Worm (Caenorhabditis elegans) whole organism, L3 larva: ENCODE data around the gene F14F9.5.

Experiments used
- egl-27 ChIP-seq: sonication (generic microtip); optimal IDR thresholded peaks from 4 replicates; lab custom pipeline; 2017; ENCODE audit warnings: missing biosample characterization, missing genetic modification reagents, missing genetic modification characterization
- fkh-10 ChIP-seq: sonication (generic microtip); optimal IDR thresholded peaks from 2 replicates; lab custom pipeline; 2017; ENCODE audit warnings: missing biosample characterization, missing genetic modification reagents, missing genetic modification characterization
- snpc-4 ChIP-seq: fragments of 150-350 bp; optimal IDR thresholded peaks from 2 replicates; lab custom pipeline; 2014; ENCODE audit warnings: missing biosample characterization, missing genetic modification characterization

ce11 chrV:5089497-5090134 is 37.3 kb upstream of the F14F9.5 start, which contains the start of gene glb-32:
- TF ChIP-seq fkh-10 (GFP tag; lab: Kevin White, UChicago) (no peak), snpc-4 (tag; lab: Kevin White, UChicago) (no peak), egl-27 (tag; lab: Kevin White, UChicago) (no peak)
